Fruit fly (Drosophila melanogaster) whole organism, embryonic: ENCODE measurements around the gene Idi.

ENCODE experiments used
- Adf1 ChIP-seq: fragments of 200-800 bp; sonication (Bioruptor generic); IDR thresholded peaks from 2 replicates; pipeline ENCODE4 v1.3.6; 2022; ENCODE audit warnings: missing biosample characterization, missing genetic modification characterization
- Atf-2 ChIP-seq: fragments of 200-800 bp; sonication (Bioruptor generic); optimal IDR thresholded peaks from 2 replicates; lab custom pipeline; 2016; ENCODE audit warnings: missing biosample characterization, missing genetic modification characterization
- CG11456 ChIP-seq: fragments of 200-800 bp; sonication (Bioruptor generic); IDR thresholded peaks from 3 replicates; pipeline ENCODE4 v1.3.6; 2022; ENCODE audit warnings: missing biosample characterization, missing genetic modification characterization
- CG11695 ChIP-seq: fragments of 200-800 bp; sonication (Bioruptor generic); IDR thresholded peaks from 3 replicates; pipeline ENCODE4 v1.3.6; 2022; ENCODE audit warnings: missing biosample characterization, missing genetic modification characterization
- CG11723 ChIP-seq: fragments of 200-800 bp; sonication (Bioruptor generic); optimal IDR thresholded peaks from 2 replicates; lab custom pipeline; 2017; ENCODE audit warnings: missing biosample characterization, mild to moderate bottlenecking, missing genetic modification characterization
- CG12659 ChIP-seq: fragments of 200-800 bp; sonication (Bioruptor generic); optimal IDR thresholded peaks from 3 replicates; lab custom pipeline; 2017; ENCODE audit warnings: mild to moderate bottlenecking, missing biosample characterization, missing genetic modification reagents, missing genetic modification characterization
- CG13287 ChIP-seq: fragments of 200-800 bp; sonication (Bioruptor generic); IDR thresholded peaks from 2 replicates; pipeline ENCODE4 v1.3.6; 2022; ENCODE audit warnings: missing biosample characterization, missing genetic modification characterization; ENCODE audit not compliant: partially characterized antibody
- CG13894 ChIP-seq: fragments of 200-800 bp; sonication (Bioruptor generic); optimal IDR thresholded peaks from 3 replicates; lab custom pipeline; 2018; ENCODE audit warnings: missing biosample characterization, mild to moderate bottlenecking, missing genetic modification characterization, moderate library complexity
- CG15479 ChIP-seq: fragments of 200-800 bp; sonication (Bioruptor generic); optimal IDR thresholded peaks from 3 replicates; lab custom pipeline; 2019; ENCODE audit warnings: missing biosample characterization, mild to moderate bottlenecking, missing genetic modification characterization, moderate library complexity
- CG17385 ChIP-seq: fragments of 200-800 bp; sonication (Bioruptor generic); optimal IDR thresholded peaks from 3 replicates; lab custom pipeline; 2018; ENCODE audit warnings: missing biosample characterization, mild to moderate bottlenecking, missing genetic modification characterization
- CG2199 ChIP-seq: fragments of 200-800 bp; sonication (Bioruptor generic); IDR thresholded peaks from 3 replicates; pipeline ENCODE4 v1.3.6; 2022; ENCODE audit warnings: missing biosample characterization, missing genetic modification characterization
- CG2202 ChIP-seq: fragments of 200-800 bp; sonication (Bioruptor generic); optimal IDR thresholded peaks from 2 replicates; lab custom pipeline; 2018; ENCODE audit warnings: missing biosample characterization, mild to moderate bottlenecking, missing genetic modification characterization
- CG30020 ChIP-seq: fragments of 200-800 bp; optimal IDR thresholded peaks from 2 replicates; lab custom pipeline; 2019; ENCODE audit warnings: missing biosample characterization, mild to moderate bottlenecking, missing genetic modification characterization, moderate library complexity
- CG33213 ChIP-seq: fragments of 200-800 bp; sonication (Bioruptor generic); optimal IDR thresholded peaks from 3 replicates; lab custom pipeline; 2016; ENCODE audit warnings: missing biosample characterization, missing genetic modification characterization
- CG3995 ChIP-seq: fragments of 200-800 bp; sonication (Bioruptor generic); optimal IDR thresholded peaks from 3 replicates; lab custom pipeline; 2016; ENCODE audit warnings: missing biosample characterization, missing genetic modification characterization
- CG6175 ChIP-seq: fragments of 200-800 bp; sonication (Bioruptor generic); IDR thresholded peaks from 3 replicates; pipeline ENCODE4 v1.3.6; 2022; ENCODE audit warnings: missing biosample characterization, missing genetic modification characterization
- CG6272 ChIP-seq: fragments of 200-800 bp; sonication (Bioruptor generic); IDR thresholded peaks from 2 replicates; pipeline ENCODE4 v1.3.6; 2022; ENCODE audit warnings: missing biosample characterization, missing genetic modification characterization
- CG6683 ChIP-seq: fragments of 200-800 bp; sonication (Bioruptor generic); optimal IDR thresholded peaks from 2 replicates; lab custom pipeline; 2017; ENCODE audit warnings: missing biosample characterization, mild to moderate bottlenecking, missing genetic modification characterization, missing genetic modification reagents
- CG8388 ChIP-seq: fragments of 200-800 bp; sonication (Bioruptor generic); optimal IDR thresholded peaks from 2 replicates; lab custom pipeline; 2019; ENCODE audit warnings: missing biosample characterization, mild to moderate bottlenecking, missing genetic modification characterization, moderate library complexity
- CG9609 ChIP-seq: fragments of 200-800 bp; sonication (Bioruptor generic); optimal IDR thresholded peaks from 3 replicates; lab custom pipeline; 2016; ENCODE audit warnings: missing biosample characterization, missing genetic modification characterization
- CG9817 ChIP-seq: fragments of 200-800 bp; sonication (Bioruptor generic); optimal IDR thresholded peaks from 2 replicates; lab custom pipeline; 2018; ENCODE audit warnings: missing biosample characterization, mild to moderate bottlenecking, missing genetic modification characterization, moderate library complexity
- CHES-1-like ChIP-seq: fragments of 200-800 bp; sonication (Bioruptor generic); optimal IDR thresholded peaks from 2 replicates; lab custom pipeline; 2016; ENCODE audit warnings: missing biosample characterization, missing genetic modification characterization
- D19B ChIP-seq: fragments of 200-800 bp; sonication (Bioruptor generic); optimal IDR thresholded peaks from 2 replicates; lab custom pipeline; 2017; ENCODE audit warnings: missing biosample characterization, mild to moderate bottlenecking, missing genetic modification characterization
- Dek ChIP-seq: fragments of 200-800 bp; sonication (Bioruptor generic); optimal IDR thresholded peaks from 3 replicates; lab custom pipeline; 2019; ENCODE audit warnings: missing biosample characterization, mild to moderate bottlenecking, missing genetic modification characterization, moderate library complexity
- E2f1 ChIP-seq: fragments of 200-800 bp; sonication (Bioruptor generic); IDR thresholded peaks from 2 replicates; pipeline ENCODE4 v1.3.6; 2022; ENCODE audit warnings: missing biosample characterization, missing genetic modification characterization
- Hmr ChIP-seq: fragments of 200-800 bp; sonication (Bioruptor generic); optimal IDR thresholded peaks from 3 replicates; lab custom pipeline; 2017; ENCODE audit warnings: mild to moderate bottlenecking, missing biosample characterization, missing genetic modification reagents, missing genetic modification characterization
- Hr51 ChIP-seq, 2 experiments: fragments of 200-800 bp; sonication (Bioruptor generic); optimal IDR thresholded peaks; 2 replicates in 1 of 2; 3 replicates in 1 of 2; lab custom pipeline; 2016 to 2018; ENCODE audit warnings: missing biosample characterization in 2 of 2, missing genetic modification characterization in 2 of 2, mild to moderate bottlenecking in 1 of 2, moderate library complexity in 1 of 2
- Jarid2 ChIP-seq: fragments of 200-800 bp; sonication (Bioruptor generic); optimal IDR thresholded peaks from 3 replicates; lab custom pipeline; 2017; ENCODE audit warnings: mild to moderate bottlenecking, missing biosample characterization, missing genetic modification reagents, missing genetic modification characterization
- Lim3 ChIP-seq: fragments of 200-800 bp; sonication (Bioruptor generic); IDR thresholded peaks from 2 replicates; pipeline ENCODE4 v1.3.6; 2022; ENCODE audit warnings: missing biosample characterization, missing genetic modification characterization
- MBD-R2 ChIP-seq: fragments of 200-800 bp; sonication (Bioruptor generic); IDR thresholded peaks from 2 replicates; pipeline ENCODE4 v1.3.6; 2022; ENCODE audit warnings: missing biosample characterization, missing genetic modification characterization
- Scr ChIP-seq: fragments of 200-800 bp; sonication (Bioruptor generic); IDR thresholded peaks from 2 replicates; pipeline ENCODE4 v1.3.6; 2022; ENCODE audit warnings: missing biosample characterization, missing genetic modification characterization; ENCODE audit not compliant: partially characterized antibody
- Side ChIP-seq: fragments of 200-800 bp; sonication (Bioruptor generic); optimal IDR thresholded peaks from 2 replicates; lab custom pipeline; 2016; ENCODE audit warnings: missing biosample characterization, missing genetic modification characterization
- ac ChIP-seq: fragments of 200-800 bp; sonication (Bioruptor generic); optimal IDR thresholded peaks from 3 replicates; lab custom pipeline; 2017; ENCODE audit warnings: missing biosample characterization, mild to moderate bottlenecking, missing genetic modification characterization
- al ChIP-seq: fragments of 200-800 bp; sonication (Bioruptor generic); IDR thresholded peaks from 2 replicates; pipeline ENCODE4 v1.3.6; 2022; ENCODE audit warnings: missing biosample characterization, missing genetic modification characterization
- aop ChIP-seq: fragments of 200-800 bp; sonication (Bioruptor generic); IDR thresholded peaks from 2 replicates; pipeline ENCODE4 v1.3.6; 2022; ENCODE audit warnings: missing biosample characterization, missing genetic modification characterization
- gt ChIP-seq: fragments of 200-800 bp; sonication (Bioruptor generic); IDR thresholded peaks from 2 replicates; pipeline ENCODE4 v1.3.6; 2022; ENCODE audit warnings: missing biosample characterization, missing genetic modification characterization
- inv ChIP-seq: fragments of 200-800 bp; sonication (Bioruptor generic); IDR thresholded peaks from 2 replicates; pipeline ENCODE4 v1.3.6; 2022; ENCODE audit warnings: missing biosample characterization, missing genetic modification characterization; ENCODE audit not compliant: partially characterized antibody
- jumu ChIP-seq: fragments of 200-800 bp; sonication (Bioruptor generic); optimal IDR thresholded peaks from 3 replicates; lab custom pipeline; 2016; ENCODE audit warnings: missing biosample characterization, missing genetic modification characterization
- kay ChIP-seq: fragments of 200-800 bp; sonication (Bioruptor generic); optimal IDR thresholded peaks from 2 replicates; lab custom pipeline; 2016; ENCODE audit warnings: missing biosample characterization, missing genetic modification characterization
- klu ChIP-seq: fragments of 200-800 bp; sonication (Bioruptor generic); IDR thresholded peaks from 2 replicates; pipeline ENCODE4 v1.3.6; 2022; ENCODE audit warnings: missing biosample characterization, missing genetic modification characterization
- lbe ChIP-seq: fragments of 200-800 bp; sonication (Bioruptor generic); optimal IDR thresholded peaks from 2 replicates; lab custom pipeline; 2016; ENCODE audit warnings: missing biosample characterization, mild to moderate bottlenecking, missing genetic modification characterization
- oc ChIP-seq: fragments of 200-800 bp; sonication (Bioruptor generic); optimal IDR thresholded peaks from 2 replicates; lab custom pipeline; 2018; ENCODE audit warnings: missing biosample characterization, mild to moderate bottlenecking, missing genetic modification characterization, moderate library complexity
- pb ChIP-seq: fragments of 200-800 bp; sonication (Bioruptor generic); optimal IDR thresholded peaks from 3 replicates; lab custom pipeline; 2016; ENCODE audit warnings: missing biosample characterization, missing genetic modification characterization
- sens ChIP-seq: fragments of 200-800 bp; sonication (Bioruptor generic); peaks from one replicate; lab custom pipeline; 2016; ENCODE audit warnings: missing biosample characterization, missing genetic modification characterization
- seq ChIP-seq: fragments of 200-800 bp; sonication (Bioruptor generic); IDR thresholded peaks from 2 replicates; pipeline ENCODE4 v1.3.6; 2022; ENCODE audit warnings: missing biosample characterization, missing genetic modification characterization
- tap ChIP-seq: fragments of 200-800 bp; optimal IDR thresholded peaks from 3 replicates; lab custom pipeline; 2019; ENCODE audit warnings: missing biosample characterization, mild to moderate bottlenecking, missing genetic modification characterization, moderate library complexity
- toy ChIP-seq: fragments of 200-800 bp; sonication (Bioruptor generic); IDR thresholded peaks from 2 replicates; pipeline ENCODE4 v1.3.6; 2022; ENCODE audit warnings: missing biosample characterization, missing genetic modification characterization
- ttk ChIP-seq: fragments of 200-800 bp; sonication (Bioruptor generic); IDR thresholded peaks from 2 replicates; pipeline ENCODE4 v2.1.2; 2022; ENCODE audit warnings: missing biosample characterization, missing genetic modification characterization
- tx ChIP-seq: fragments of 200-800 bp; sonication (Bioruptor generic); optimal IDR thresholded peaks from 2 replicates; lab custom pipeline; 2016; ENCODE audit warnings: missing biosample characterization, missing genetic modification characterization
- vnd ChIP-seq: fragments of 200-800 bp; sonication (Bioruptor generic); IDR thresholded peaks from 3 replicates; pipeline ENCODE4 v1.3.6; 2022; ENCODE audit warnings: missing biosample characterization, missing genetic modification characterization; ENCODE audit not compliant: partially characterized antibody
- wek ChIP-seq: fragments of 200-800 bp; sonication (Bioruptor generic); optimal IDR thresholded peaks from 3 replicates; lab custom pipeline; 2018; ENCODE audit warnings: missing biosample characterization, mild to moderate bottlenecking, missing genetic modification characterization, moderate library complexity

Idi gene

dm6 chr3R:21297387-21297956, 27.5 kb downstream of the Idi start (continued):
- TF ChIP-seq CG13894 (tag; lab: Kevin White, UChicago) (peak; percentile 66), wek (GFP tag; lab: Kevin White, UChicago) (peak; percentile 78), gt (no peak), seq (no peak), CG2199 (no peak), Dek (tag; lab: Kevin White, UChicago) (peak; percentile 51), CG15479 (GFP tag; lab: Kevin White, UChicago) (peak; percentile 10), toy (GFP tag; lab: Robert Waterston, UW) (no peak), Lim3 (no peak), CHES-1-like (peak; percentile 76), vnd (GFP tag; lab: Robert Waterston, UW) (no peak), CG8388 (GFP tag; lab: Kevin White, UChicago) (peak; percentile 60), jumu (GFP tag; lab: Kevin White, UChicago) (peak; percentile 50), CG11695 (GFP tag; lab: Robert Waterston, UW) (no peak), CG6683 (peak; percentile 77), CG9609 (no peak), D19B (peak; percentile 16), CG6272 (no peak), lbe (GFP tag; lab: Kevin White, UChicago) (peak; percentile 76), tx (GFP tag; lab: Kevin White, UChicago) (peak; percentile 43), Side (GFP tag; lab: Kevin White, UChicago) (peak; percentile 85), al (GFP tag; lab: Robert Waterston, UW) (no peak), Scr (no peak), E2f1 (GFP tag; lab: Robert Waterston, UW) (no peak), CG2202 (peak; percentile 66), Adf1 (no peak), CG30020 (tag; lab: Kevin White, UChicago) (peak; percentile 20), CG11456 (GFP tag; lab: Robert Waterston, UW) (no peak), klu (GFP tag; lab: Robert Waterston, UW) (no peak), oc (tag; lab: Kevin White, UChicago) (peak; percentile 88), inv (GFP tag; lab: Robert Waterston, UW) (no peak), pb (peak; percentile 14), sens (peak; percentile 96), CG3995 (GFP tag; lab: Kevin White, UChicago) (no peak), Hr51 (GFP tag; optimal IDR thresholded peaks at IDR 0.05; lab: Kevin White, UChicago) (peak; percentile 16 to 36), CG12659 (GFP tag; lab: Kevin White, UChicago) (peak; percentile 79), CG17385 (peak; percentile 69), Jarid2 (GFP tag; lab: Kevin White, UChicago) (peak; percentile 62), kay (GFP tag; lab: Kevin White, UChicago) (peak; percentile 28), Hmr (GFP tag; lab: Kevin White, UChicago) (peak; percentile 92), CG33213 (GFP tag; lab: Kevin White, UChicago) (peak; percentile 58), ttk (GFP tag; lab: Robert Waterston, UW) (no peak), CG13287 (GFP tag; lab: Robert Waterston, UW) (no peak), MBD-R2 (GFP tag; lab: Robert Waterston, UW) (no peak), aop (GFP tag; lab: Robert Waterston, UW) (no peak), Atf-2 (GFP tag; lab: Kevin White, UChicago) (peak; percentile 48), ac (peak; percentile 70), CG9817 (tag; lab: Kevin White, UChicago) (no peak), CG6175 (no peak), tap (tag; lab: Kevin White, UChicago) (peak; percentile 64), CG11723 (GFP tag; lab: Kevin White, UChicago) (peak; percentile 57)
